Worm (Caenorhabditis elegans) whole organism, midembryonic: ENCODE data around the gene sri-4.

Experiments used
- klf-2 ChIP-seq: fragments of 200-800 bp; sonication (Bioruptor generic); conservative IDR thresholded peaks from 2 replicates; pipeline ENCODE4 v1.3.6; 2022; ENCODE audit warnings: missing genetic modification reagents, missing genetic modification characterization, missing compliant biosample characterization
- ref-1 ChIP-seq: fragments of 200-800 bp; sonication (Bioruptor generic); conservative IDR thresholded peaks from 2 replicates; pipeline ENCODE4 v1.3.6; 2022; ENCODE audit warnings: missing genetic modification reagents, missing genetic modification characterization, missing compliant biosample characterization
- tab-1 ChIP-seq: fragments of 200-800 bp; sonication (Bioruptor generic); IDR thresholded peaks from 2 replicates; pipeline ENCODE4 v1.3.6; 2022; ENCODE audit warnings: missing genetic modification characterization, missing compliant biosample characterization
- ztf-29 ChIP-seq: fragments of 200-800 bp; sonication (Bioruptor generic); IDR thresholded peaks from 2 replicates; pipeline ENCODE4 v1.3.6; 2022; ENCODE audit warnings: missing genetic modification reagents, missing genetic modification characterization, missing compliant biosample characterization

DNA sequence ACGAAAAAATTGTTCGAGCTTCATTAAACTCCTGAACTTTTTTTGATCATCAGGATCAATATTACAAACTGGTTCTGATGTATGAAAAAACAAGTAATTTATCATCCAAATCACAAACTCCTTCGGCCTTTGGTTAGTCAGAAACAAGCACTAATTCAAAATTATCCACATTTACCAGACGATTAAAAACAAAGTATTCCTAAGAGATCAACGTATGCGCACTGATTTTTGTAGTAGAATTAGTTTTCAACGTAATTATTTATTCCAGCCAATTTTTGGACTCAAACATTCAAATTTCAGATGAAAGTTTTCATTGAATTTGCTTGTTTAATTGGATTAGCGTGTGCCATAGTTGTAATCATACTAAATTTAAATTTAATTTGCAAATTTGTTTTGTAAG lies 41.2 kb upstream of the sri-4 start, which contains the start of gene srbc-38:
- no peak for TF ChIP-seq ref-1 (GFP tag; lab: Robert Waterston, UW)
- no peak for TF ChIP-seq klf-2 (GFP tag; lab: Robert Waterston, UW)
- no peak for TF ChIP-seq ztf-29
- TF ChIP-seq tab-1 (GFP tag; lab: Robert Waterston, UW), result no peak
